Worm (Caenorhabditis elegans) whole organism, L4/young adult: ENCODE results near the gene ttr-20.
A peak's percentile ranks its signal among the peaks of the same experiment; 100 is the strongest.
"Not testable (repeated sequence)": the region's sequence is repeated elsewhere in the genome, so short reads cannot be mapped to it uniquely, and the experiment has no call there.

Experiments
- W03F9.2 ChIP-seq: fragments of 150-350 bp; optimal IDR thresholded peaks from 2 replicates; lab custom pipeline; 2014; ENCODE audit warnings: missing biosample characterization, missing genetic modification characterization
- dao-5 ChIP-seq: sonication (generic microtip); optimal IDR thresholded peaks from 2 replicates; lab custom pipeline; 2016; ENCODE audit warnings: missing genotype, missing genetic modification characterization, moderate library complexity, missing compliant biosample characterization
- him-1 ChIP-seq: sonication (generic microtip); optimal IDR thresholded peaks from 2 replicates; lab custom pipeline; 2016; ENCODE audit warnings: missing genotype, missing genetic modification reagents, missing genetic modification characterization, missing compliant biosample characterization

ttr-20 gene

ce11 chrIV:4246493-4246892, at the start of gene ttr-20:
Gene ttr-20, plus strand, starts transcription at chrIV:4246793.
- TF ChIP-seq W03F9.2 (no peak), dao-5 (tag; lab: Kevin White, UChicago) (no peak), him-1 (tag; lab: Kevin White, UChicago) (no peak)

DNA sequence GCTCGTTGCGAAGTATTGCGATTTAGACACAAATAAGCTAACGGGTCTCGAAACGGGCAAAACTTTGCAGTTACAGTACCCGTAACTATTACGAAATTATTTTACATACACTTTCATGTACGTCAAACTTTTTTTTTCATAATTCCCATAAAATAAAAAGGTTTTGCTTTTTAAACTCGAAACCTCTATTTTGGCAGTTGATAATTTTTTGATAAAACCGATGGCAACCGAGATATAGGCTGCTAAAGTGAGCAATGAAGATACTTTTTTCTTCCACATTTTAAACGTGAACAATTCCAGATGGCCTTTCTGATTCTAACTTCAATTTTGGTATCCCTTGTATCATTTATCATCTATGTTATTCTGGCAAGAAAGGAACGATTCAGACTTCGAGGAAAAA, 49.4 kb upstream of the ttr-20 start, which contains the start of gene cyp-25A6:
cyp-25A6 (plus strand) TSS at position 301 of the 400 bp plus-strand sequence.
- TF ChIP-seq dao-5 (tag; lab: Kevin White, UChicago); W03F9.2; him-1 (tag; lab: Kevin White, UChicago): not testable (repeated sequence)

DNA sequence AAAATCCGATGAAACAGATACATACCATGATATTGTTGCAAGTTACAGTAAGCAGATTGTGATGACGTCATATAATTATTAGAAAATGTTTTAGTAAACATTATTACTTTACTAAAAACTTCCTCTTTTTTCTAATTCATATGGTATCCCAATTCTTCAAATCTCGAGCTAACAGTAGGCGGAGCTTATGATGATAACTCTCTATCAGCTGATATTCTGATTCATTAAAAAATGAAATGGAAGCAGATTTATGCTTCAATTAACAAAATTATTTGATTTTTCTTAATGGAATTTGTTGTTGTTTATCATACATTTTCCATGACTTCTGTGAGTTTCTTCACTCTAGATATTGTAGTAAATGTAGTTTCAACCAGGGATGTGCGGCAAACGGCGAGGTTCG, 42.3 kb upstream of the ttr-20 start, which contains the start of gene pax-2:
pax-2 (minus strand) TSS at position 101 of the 400 bp plus-strand sequence.
- TF ChIP-seq him-1 (tag; lab: Kevin White, UChicago) (no peak), W03F9.2 (no peak), dao-5 (tag; lab: Kevin White, UChicago) (no peak)

ce11 chrIV:4207088-4207487, 39.5 kb upstream of the ttr-20 start, which contains the start of gene osgn-1:
Gene osgn-1, plus strand, starts transcription at chrIV:4207388.
- no peak for TF ChIP-seq W03F9.2
- TF ChIP-seq dao-5 (tag; lab: Kevin White, UChicago) = no peak
- TF ChIP-seq him-1 (tag; lab: Kevin White, UChicago) = no peak

- TF ChIP-seq dao-5 (tag; lab: Kevin White, UChicago) (no peak), W03F9.2 (no peak), him-1 (tag; lab: Kevin White, UChicago) (no peak)
Observed at ce11 chrIV:4209084-4209483, 37.5 kb upstream of the ttr-20 start.

DNA sequence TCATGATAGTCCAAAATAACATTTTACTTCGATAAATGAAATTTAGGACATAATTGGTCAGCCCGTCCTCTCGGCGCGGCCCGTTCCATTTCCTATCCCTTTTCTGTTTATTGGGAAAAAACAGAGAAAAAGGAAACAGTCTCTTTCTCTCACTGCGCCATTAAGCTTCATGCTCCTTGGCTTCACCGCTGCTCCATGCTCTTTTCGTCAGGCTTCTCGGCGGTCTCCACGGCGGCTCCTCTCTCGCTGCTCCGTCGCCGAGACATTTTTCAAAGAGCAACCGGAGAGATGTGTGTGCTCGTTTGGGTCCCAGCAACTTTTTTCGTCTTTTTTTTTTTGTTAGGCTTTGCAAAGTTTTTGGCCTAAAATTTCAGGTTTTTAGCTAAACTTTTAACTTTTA, 35.7 kb upstream of the ttr-20 start:
- peak; percentile 27 for TF ChIP-seq him-1 (tag; lab: Kevin White, UChicago)
- no peak for TF ChIP-seq dao-5 (tag; lab: Kevin White, UChicago)

- TF ChIP-seq him-1 (tag; lab: Kevin White, UChicago) (no peak), dao-5 (tag; lab: Kevin White, UChicago) (no peak), W03F9.2 (no peak)
Observed at ce11 chrIV:4212733-4213132, 33.9 kb upstream of the ttr-20 start.

DNA sequence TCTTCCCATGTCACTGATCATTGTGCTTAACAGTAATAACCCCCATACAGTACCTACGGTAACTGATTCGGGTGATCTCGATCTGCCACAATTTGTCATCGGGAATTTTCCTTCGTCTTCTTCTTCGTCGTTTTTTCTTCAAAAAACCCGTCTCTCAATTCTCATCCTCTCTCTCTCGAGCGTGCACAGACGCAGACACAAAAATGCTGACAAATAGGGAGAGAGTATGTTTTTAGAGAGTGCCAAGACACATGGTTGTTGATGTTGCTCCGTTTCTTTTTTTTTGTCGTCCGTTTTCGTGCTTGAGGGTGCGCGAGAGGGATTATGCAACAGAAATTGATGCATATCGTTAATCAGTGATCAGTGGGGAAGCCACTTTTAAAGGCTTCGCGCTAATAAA, 31.2 kb upstream of the ttr-20 start:
- TF ChIP-seq him-1 (tag; lab: Kevin White, UChicago) (peak; percentile 20), W03F9.2 (no peak), dao-5 (tag; lab: Kevin White, UChicago) (no peak)

DNA sequence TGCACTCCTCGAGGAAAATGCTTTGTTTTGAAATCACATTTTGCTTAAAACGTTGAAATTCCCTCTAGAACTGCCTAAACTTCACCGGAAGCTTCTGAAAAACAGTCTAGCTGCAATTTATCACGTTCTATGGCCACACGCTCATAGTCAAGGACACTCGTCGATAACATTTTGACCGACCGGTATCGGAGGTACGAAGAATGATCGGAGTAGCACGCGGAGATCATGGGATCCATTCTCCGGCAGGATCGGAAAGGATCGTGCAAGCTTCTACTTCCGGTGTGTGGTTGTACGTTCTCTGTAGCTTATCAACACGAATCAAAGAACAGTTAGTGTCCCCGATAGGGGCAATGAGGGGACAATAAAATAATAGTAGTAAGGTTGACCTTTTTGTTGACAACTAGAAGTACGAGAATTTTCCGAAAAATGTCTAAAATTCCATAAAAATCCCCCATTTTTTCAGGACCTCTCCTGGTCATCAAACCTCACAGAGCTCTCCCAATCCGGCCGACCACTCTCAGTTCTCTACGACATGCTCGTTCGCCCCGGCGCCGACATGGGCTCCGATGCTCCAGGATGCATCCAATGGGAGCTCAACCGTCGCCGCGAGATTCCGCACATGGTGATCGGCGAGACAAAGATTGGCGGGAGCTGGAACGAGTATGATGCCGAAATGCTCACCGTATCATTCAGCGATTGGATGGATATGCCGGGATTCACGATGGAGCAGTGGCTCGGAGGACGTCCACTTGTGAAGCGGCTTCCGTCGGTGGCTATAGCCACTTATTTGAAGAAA, 30.3 kb upstream of the ttr-20 start:
- TF ChIP-seq him-1 (tag; lab: Kevin White, UChicago) (no peak), dao-5 (tag; lab: Kevin White, UChicago) (no peak), W03F9.2 (no peak)

DNA sequence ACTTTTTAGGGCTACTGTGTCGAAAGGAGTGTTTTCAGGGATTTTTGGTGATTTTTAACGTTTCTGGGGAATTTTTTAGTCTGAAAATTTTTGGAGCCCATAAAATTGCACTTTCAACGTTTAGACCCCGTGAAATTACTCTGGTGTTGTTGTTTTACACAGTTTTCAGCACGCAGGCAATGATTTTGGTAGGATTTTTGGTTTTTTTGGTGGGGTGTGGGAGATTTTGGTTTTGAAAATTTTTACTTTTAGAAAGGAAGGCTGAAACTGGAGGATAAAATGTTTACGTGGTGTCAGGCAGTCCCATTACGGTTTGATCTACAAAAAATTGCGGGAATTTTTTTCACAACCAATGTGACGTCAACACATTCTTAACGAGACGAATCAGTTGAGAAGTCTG, 28.3 kb upstream of the ttr-20 start:
- TF ChIP-seq dao-5 (tag; lab: Kevin White, UChicago) = no peak
- no peak for TF ChIP-seq W03F9.2
- no peak for TF ChIP-seq him-1 (tag; lab: Kevin White, UChicago)

DNA sequence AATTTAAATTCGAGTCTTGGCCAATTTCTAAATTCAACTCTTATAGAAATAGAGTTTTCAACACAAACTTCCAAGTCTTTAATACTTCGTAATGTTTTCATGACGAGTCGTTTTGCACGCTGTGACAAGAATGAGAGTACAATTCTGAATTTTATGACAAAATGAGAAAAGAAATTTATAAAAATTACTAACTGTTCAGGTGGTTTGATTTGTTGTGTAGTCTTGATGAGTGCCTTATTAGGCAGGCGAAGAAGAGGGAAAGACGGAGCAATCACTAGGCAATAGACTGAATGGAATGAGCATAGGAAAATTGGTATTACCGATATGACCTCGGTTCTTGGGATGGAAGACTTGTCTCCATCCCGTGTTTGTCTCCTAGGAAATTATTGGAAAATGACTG, 26.6 kb upstream of the ttr-20 start, which contains the start of gene F30B5.11:
F30B5.11 (minus strand) TSS at position 101 of the 400 bp plus-strand sequence.
- TF ChIP-seq W03F9.2 (no peak), dao-5 (tag; lab: Kevin White, UChicago) (no peak), him-1 (tag; lab: Kevin White, UChicago) (no peak)

DNA sequence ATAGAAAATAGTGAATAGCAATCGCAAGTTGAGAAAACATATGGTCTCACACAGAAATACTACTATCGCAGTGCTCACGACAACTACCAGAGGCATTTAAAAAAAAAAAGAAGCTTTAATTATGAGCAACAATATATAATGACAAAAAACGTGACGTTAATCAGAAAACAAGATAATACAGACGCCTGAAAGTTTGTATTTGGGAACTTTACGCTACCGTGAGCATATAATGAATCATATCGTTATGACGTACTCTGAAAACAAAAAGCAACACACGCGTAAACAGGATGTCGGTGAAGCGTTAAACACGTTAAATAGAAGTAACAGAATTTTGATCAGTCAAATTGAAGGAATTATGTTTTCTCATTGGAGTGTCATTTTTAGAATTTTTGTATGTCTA, 20.7 kb upstream of the ttr-20 start, which contains the start of gene srbc-71:
srbc-71 (minus strand) TSS at position 101 of the 400 bp plus-strand sequence.
- TF ChIP-seq him-1 (tag; lab: Kevin White, UChicago) (no peak), dao-5 (tag; lab: Kevin White, UChicago) (no peak)

DNA sequence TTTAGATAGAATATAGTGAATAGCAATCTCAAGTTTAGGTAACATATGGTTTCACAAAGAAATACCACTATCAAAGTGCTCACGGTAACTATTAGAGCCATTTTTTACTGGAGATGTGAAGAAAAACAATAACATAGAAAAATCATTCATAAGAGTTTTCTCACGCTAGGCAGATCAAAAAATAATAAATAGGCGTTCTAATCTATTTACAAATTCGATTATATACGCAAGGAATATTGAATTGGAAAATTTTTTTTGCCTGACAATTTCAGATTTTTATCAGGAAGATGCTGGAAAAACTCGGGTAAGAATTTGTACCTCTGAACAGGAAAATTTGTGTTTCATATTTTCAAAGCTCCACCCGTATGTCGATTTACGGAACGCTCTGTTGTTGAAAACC, 18.7 kb upstream of the ttr-20 start, which contains the start of gene srbc-70:
srbc-70 (minus strand) TSS at position 101 of the 400 bp plus-strand sequence.
- TF ChIP-seq him-1 (tag; lab: Kevin White, UChicago) = no peak
- TF ChIP-seq W03F9.2 = no peak
- no peak for TF ChIP-seq dao-5 (tag; lab: Kevin White, UChicago)

ce11 chrIV:4235315-4236024, 11.1 kb upstream of the ttr-20 start, which contains the start of the genes zipt-2.2 and dpy-13:
Gene zipt-2.2, minus strand, starts transcription at chrIV:4235365.
Gene dpy-13, plus strand, starts transcription at chrIV:4235614.
- TF ChIP-seq him-1 (tag; lab: Kevin White, UChicago) = no peak
- no peak for TF ChIP-seq dao-5 (tag; lab: Kevin White, UChicago)
- no peak for TF ChIP-seq W03F9.2
